Worm (Caenorhabditis elegans) whole organism, young adult: ENCODE results near the gene flh-2.

Experiments used
- F10E7.11 ChIP-seq: sonication (generic microtip); optimal IDR thresholded peaks from 2 replicates; lab custom pipeline; 2017; ENCODE audit warnings: mild to moderate bottlenecking, missing genetic modification characterization, moderate library complexity, missing compliant biosample characterization
- F22D6.2 ChIP-seq: sonication (generic microtip); optimal IDR thresholded peaks from 2 replicates; lab custom pipeline; 2016; ENCODE audit warnings: mild to moderate bottlenecking, missing genetic modification characterization, missing compliant biosample characterization
- F23B12.7 ChIP-seq: sonication (generic microtip); optimal IDR thresholded peaks from 2 replicates; lab custom pipeline; 2017; ENCODE audit warnings: missing genetic modification characterization, mild to moderate bottlenecking, missing compliant biosample characterization, antibody characterized with exemption, moderate library complexity; ENCODE audit not compliant: insufficient read depth
- F52B5.7 ChIP-seq: sonication (generic microtip); optimal IDR thresholded peaks from 2 replicates; lab custom pipeline; 2016; ENCODE audit warnings: mild to moderate bottlenecking, missing genetic modification characterization, missing compliant biosample characterization
- F55B11.4 ChIP-seq: sonication (generic microtip); optimal IDR thresholded peaks from 2 replicates; lab custom pipeline; 2016; ENCODE audit warnings: missing compliant biosample characterization, missing genetic modification characterization, borderline replicate concordance; ENCODE audit not compliant: insufficient read depth
- F57A8.1 ChIP-seq: fragments of 200-800 bp; sonication (Bioruptor generic); optimal IDR thresholded peaks from 2 replicates; lab custom pipeline; 2018; ENCODE audit warnings: mild to moderate bottlenecking, missing genetic modification characterization, moderate library complexity, missing compliant biosample characterization
- F57C9.4 ChIP-seq: sonication (generic microtip); optimal IDR thresholded peaks from 2 replicates; lab custom pipeline; 2017; ENCODE audit warnings: mild to moderate bottlenecking, missing genetic modification characterization, missing compliant biosample characterization
- Y53G8AR.9 ChIP-seq: fragments of 200-800 bp; sonication (Bioruptor generic); conservative IDR thresholded peaks from 2 replicates; pipeline ENCODE4 v1.3.6; 2022; ENCODE audit warnings: missing genetic modification reagents, missing genetic modification characterization, missing compliant biosample characterization
- Y67H2A.10 ChIP-seq: fragments of 200-800 bp; sonication (Bioruptor generic); conservative IDR thresholded peaks from 2 replicates; pipeline ENCODE4 v1.3.6; 2022; ENCODE audit warnings: missing genetic modification reagents, missing genetic modification characterization, missing compliant biosample characterization
- Y95B8A.8 ChIP-seq: fragments of 200-800 bp; sonication (Bioruptor generic); IDR thresholded peaks from 2 replicates; pipeline ENCODE4 v1.3.6; 2022; ENCODE audit warnings: missing genetic modification reagents, missing genetic modification characterization, missing compliant biosample characterization
- ZK185.1 ChIP-seq: sonication (generic microtip); optimal IDR thresholded peaks from 2 replicates; lab custom pipeline; 2016; ENCODE audit warnings: mild to moderate bottlenecking, missing genetic modification characterization, missing compliant biosample characterization; ENCODE audit not compliant: poor library complexity, severe bottlenecking
- ama-1 ChIP-seq, 3 experiments: fragments of 150-350 bp in 1 of 3; sonication (generic microtip) in 2 of 3; optimal IDR thresholded peaks; 2 replicates each; lab custom pipeline; 2014 to 2018; ENCODE audit warnings: missing biosample characterization in 2 of 3, missing genetic modification characterization in 2 of 3, missing genetic modification reagents in 2 of 3
- cebp-1 ChIP-seq, 2 experiments: fragments of 200-800 bp in 1 of 2; sonication (Bioruptor generic) in 1 of 2; sonication (generic microtip) in 1 of 2; IDR thresholded peaks in 1 of 2; optimal IDR thresholded peaks in 1 of 2; 2 replicates each; pipeline versions ENCODE4 v1.3.6 to Lab custom; 2017 to 2022; ENCODE audit warnings: missing compliant biosample characterization in 2 of 2, missing genetic modification characterization in 2 of 2, mild to moderate bottlenecking in 1 of 2, missing genetic modification reagents in 1 of 2, moderate library complexity in 1 of 2
- cebp-2 ChIP-seq: fragments of 200-800 bp; sonication (Bioruptor generic); IDR thresholded peaks from 2 replicates; pipeline ENCODE4 v1.3.6; 2022; ENCODE audit warnings: missing genetic modification characterization, missing compliant biosample characterization
- ceh-27 ChIP-seq: fragments of 200-800 bp; sonication (Bioruptor generic); optimal IDR thresholded peaks from 2 replicates; lab custom pipeline; 2018; ENCODE audit warnings: mild to moderate bottlenecking, missing genetic modification characterization, moderate library complexity, missing compliant biosample characterization
- die-1 ChIP-seq: sonication (generic microtip); optimal IDR thresholded peaks from 2 replicates; lab custom pipeline; 2016; ENCODE audit warnings: missing genotype, mild to moderate bottlenecking, missing genetic modification characterization, missing compliant biosample characterization
- dox-1 ChIP-seq: fragments of 200-800 bp; sonication (Bioruptor generic); IDR thresholded peaks from 2 replicates; pipeline ENCODE4 v1.3.6; 2022; ENCODE audit warnings: missing genetic modification reagents, missing genetic modification characterization, missing compliant biosample characterization
- efl-1 ChIP-seq: fragments of 150-350 bp; optimal IDR thresholded peaks from 2 replicates; lab custom pipeline; 2014; ENCODE audit warnings: missing biosample characterization, missing genetic modification reagents, missing genetic modification characterization
- him-1 ChIP-seq: sonication (generic microtip); optimal IDR thresholded peaks from 2 replicates; lab custom pipeline; 2016; ENCODE audit warnings: missing genotype, missing genetic modification reagents, missing genetic modification characterization, missing compliant biosample characterization
- hmg-20 ChIP-seq: fragments of 200-800 bp; sonication (Bioruptor generic); IDR thresholded peaks from 2 replicates; pipeline ENCODE4 v1.3.6; 2022; ENCODE audit warnings: missing genetic modification reagents, missing genetic modification characterization, missing compliant biosample characterization
- hrde-1 ChIP-seq: sonication (generic microtip); optimal IDR thresholded peaks from 2 replicates; lab custom pipeline; 2016; ENCODE audit warnings: missing genetic modification characterization, mild to moderate bottlenecking, missing compliant biosample characterization, moderate library complexity, missing genotype, missing genetic modification reagents, borderline replicate concordance
- hsf-1 ChIP-seq: fragments of 200-800 bp; sonication (Bioruptor generic); IDR thresholded peaks from 2 replicates; pipeline ENCODE4 v1.3.6; 2022; ENCODE audit warnings: missing genetic modification reagents, missing genetic modification characterization, missing compliant biosample characterization
- lin-35 ChIP-seq, 3 experiments: fragments of 150-350 bp in 2 of 3; sonication (generic microtip) in 1 of 3; optimal IDR thresholded peaks; 2 replicates each; lab custom pipeline; 2014 to 2018; ENCODE audit warnings: missing biosample characterization in 3 of 3, missing genetic modification characterization in 3 of 3, missing genetic modification reagents in 3 of 3
- madf-10 ChIP-seq: sonication (generic microtip); optimal IDR thresholded peaks from 2 replicates; lab custom pipeline; 2016; ENCODE audit warnings: mild to moderate bottlenecking, missing genetic modification characterization, missing compliant biosample characterization
- madf-6 ChIP-seq: fragments of 200-800 bp; sonication (Bioruptor generic); IDR thresholded peaks from 2 replicates; pipeline ENCODE4 v1.3.6; 2022; ENCODE audit warnings: missing genetic modification reagents, missing genetic modification characterization, missing compliant biosample characterization
- mel-28 ChIP-seq: sonication (generic microtip); optimal IDR thresholded peaks from 2 replicates; lab custom pipeline; 2016; ENCODE audit warnings: borderline replicate concordance, mild to moderate bottlenecking, missing genetic modification characterization, missing compliant biosample characterization
- mes-4 ChIP-seq: sonication (generic microtip); optimal IDR thresholded peaks from 2 replicates; lab custom pipeline; 2016; ENCODE audit warnings: missing genotype, missing genetic modification characterization, missing compliant biosample characterization
- mxl-1 ChIP-seq: sonication (generic microtip); optimal IDR thresholded peaks from 2 replicates; lab custom pipeline; 2016; ENCODE audit warnings: missing genetic modification characterization, missing compliant biosample characterization
- nfya-2 ChIP-seq: fragments of 200-800 bp; sonication (Bioruptor generic); IDR thresholded peaks from 2 replicates; pipeline ENCODE4 v1.3.6; 2022; ENCODE audit warnings: missing genetic modification reagents, missing genetic modification characterization, missing compliant biosample characterization
- nhr-120 ChIP-seq: fragments of 200-800 bp; sonication (Bioruptor generic); IDR thresholded peaks from 2 replicates; pipeline ENCODE4 v1.3.6; 2022; ENCODE audit warnings: missing genetic modification characterization, missing compliant biosample characterization
- nhr-80 ChIP-seq: sonication (generic microtip); optimal IDR thresholded peaks from 2 replicates; lab custom pipeline; 2016; ENCODE audit warnings: missing genetic modification characterization, missing compliant biosample characterization
- nhr-90 ChIP-seq: sonication (generic microtip); optimal IDR thresholded peaks from 2 replicates; lab custom pipeline; 2016; ENCODE audit warnings: missing genotype, mild to moderate bottlenecking, missing genetic modification characterization, missing compliant biosample characterization
- rcor-1 ChIP-seq: fragments of 200-800 bp; sonication (Bioruptor generic); IDR thresholded peaks from 2 replicates; pipeline ENCODE4 v1.3.6; 2022; ENCODE audit warnings: missing genetic modification reagents, missing genetic modification characterization, missing compliant biosample characterization
- repo-1 ChIP-seq: sonication (generic microtip); optimal IDR thresholded peaks from 2 replicates; lab custom pipeline; 2017; ENCODE audit warnings: mild to moderate bottlenecking, missing genetic modification characterization, missing compliant biosample characterization
- rpc-1 ChIP-seq, 2 experiments: fragments of 150-350 bp in 1 of 2; sonication (generic microtip) in 1 of 2; optimal IDR thresholded peaks; 2 replicates each; lab custom pipeline; 2014 to 2018; ENCODE audit warnings: missing biosample characterization in 1 of 2, missing genetic modification characterization in 1 of 2, missing genetic modification reagents in 1 of 2, missing genotype in 1 of 2
- snpc-3.4 ChIP-seq: sonication (generic microtip); optimal IDR thresholded peaks from 2 replicates; lab custom pipeline; 2017; ENCODE audit warnings: missing genetic modification characterization, mild to moderate bottlenecking, missing compliant biosample characterization, antibody characterized with exemption, moderate library complexity, missing genotype, missing genetic modification reagents
- somi-1 ChIP-seq: fragments of 200-800 bp; sonication (Bioruptor generic); optimal IDR thresholded peaks from 2 replicates; lab custom pipeline; 2018; ENCODE audit warnings: mild to moderate bottlenecking, missing genetic modification characterization, missing compliant biosample characterization
- tlf-1 ChIP-seq: fragments of 200-800 bp; sonication (Bioruptor generic); optimal IDR thresholded peaks from 2 replicates; lab custom pipeline; 2018; ENCODE audit warnings: mild to moderate bottlenecking, missing genetic modification characterization, missing compliant biosample characterization
- zim-3 ChIP-seq: sonication (generic microtip); optimal IDR thresholded peaks from 2 replicates; lab custom pipeline; 2017; ENCODE audit warnings: mild to moderate bottlenecking, missing genetic modification characterization, moderate library complexity, missing compliant biosample characterization
- ztf-28 ChIP-seq: fragments of 200-800 bp; sonication (Bioruptor generic); IDR thresholded peaks from 2 replicates; pipeline ENCODE4 v1.3.6; 2022; ENCODE audit warnings: missing genetic modification reagents, missing genetic modification characterization, missing compliant biosample characterization

flh-2 gene

ce11 chrIII:4951824-4952223 lies at the start of gene flh-2:
Gene flh-2, plus strand, starts transcription at chrIII:4952124.
- no peak for TF ChIP-seq F22D6.2 (tag; lab: Kevin White, UChicago)
- TF ChIP-seq madf-6 (GFP tag; lab: Robert Waterston, UW) = no peak
- TF ChIP-seq mes-4 (tag; lab: Kevin White, UChicago) = no peak
- no peak for TF ChIP-seq hmg-20
- TF ChIP-seq efl-1 (GFP tag; lab: Kevin White, UChicago) = no peak
- TF ChIP-seq snpc-3.4 (tag; lab: Kevin White, UChicago) = no peak
- TF ChIP-seq F52B5.7 (tag; lab: Kevin White, UChicago) = no peak

DNA sequence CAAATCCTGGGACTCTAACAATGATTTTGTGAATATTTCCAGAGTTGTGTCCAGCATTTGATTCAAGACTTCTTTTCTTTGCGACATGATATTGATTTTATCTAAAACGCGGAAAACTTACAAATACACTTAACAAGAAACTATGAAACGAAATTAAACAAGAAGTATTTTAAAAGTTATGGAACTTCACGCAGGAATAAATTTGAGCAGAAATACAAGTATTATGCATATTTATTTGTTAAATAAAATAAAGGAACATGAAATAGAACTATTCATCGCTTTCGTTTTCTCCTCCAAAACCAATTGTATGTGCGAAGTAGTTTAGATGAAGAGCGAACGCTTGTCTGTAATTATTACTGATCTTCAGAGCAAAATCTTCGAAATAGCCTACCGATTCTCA lies 48.1 kb upstream of the flh-2 start, which contains the start of gene kbp-2:
Gene kbp-2, minus strand, starts transcription at position 101 of the 400 bp plus-strand sequence.
- TF ChIP-seq F57A8.1 (GFP tag; lab: Kevin White, UChicago) (no peak), tlf-1 (GFP tag; lab: Kevin White, UChicago) (no peak), Y53G8AR.9 (GFP tag; lab: Robert Waterston, UW) (no peak), nhr-120 (GFP tag; lab: Robert Waterston, UW) (no peak), F57C9.4 (tag; lab: Kevin White, UChicago) (no peak), zim-3 (tag; lab: Kevin White, UChicago) (no peak), hrde-1 (tag; lab: Kevin White, UChicago) (no peak), rpc-1 (optimal IDR thresholded peaks at IDR 0.05; lab: Kevin White, UChicago) (no peak), rpc-1 (tag; optimal IDR thresholded peaks at IDR 0.05; lab: Kevin White, UChicago) (no peak), snpc-3.4 (tag; lab: Kevin White, UChicago) (no peak), madf-10 (tag; lab: Kevin White, UChicago) (no peak), mxl-1 (tag; lab: Kevin White, UChicago) (no peak), cebp-2 (no peak), F23B12.7 (tag; lab: Kevin White, UChicago) (no peak), F22D6.2 (tag; lab: Kevin White, UChicago) (no peak), ceh-27 (GFP tag; lab: Kevin White, UChicago) (no peak), mel-28 (tag; lab: Kevin White, UChicago) (no peak), F55B11.4 (no peak), somi-1 (GFP tag; lab: Kevin White, UChicago) (no peak), rcor-1 (GFP tag; lab: Robert Waterston, UW) (no peak)

ce11 chrIII:4905405-4905804 lies 46.5 kb upstream of the flh-2 start, which contains the start of gene F26F4.8:
Gene F26F4.8, minus strand, starts transcription at chrIII:4905473.
- TF ChIP-seq Y95B8A.8 (GFP tag; lab: Robert Waterston, UW) (no peak), mxl-1 (tag; lab: Kevin White, UChicago) (no peak), ama-1 (optimal IDR thresholded peaks at IDR 0.05; lab: Kevin White, UChicago) (no peak), ama-1 (GFP tag; optimal IDR thresholded peaks at IDR 0.05; lab: Kevin White, UChicago) (no peak), cebp-1 (GFP tag; IDR thresholded peaks at IDR 0.05; lab: Robert Waterston, UW) (no peak), cebp-1 (tag; optimal IDR thresholded peaks at IDR 0.05; lab: Kevin White, UChicago) (peak; percentile 67), nhr-80 (tag; lab: Kevin White, UChicago) (peak; percentile 51), nhr-90 (tag; lab: Kevin White, UChicago) (no peak), repo-1 (tag; lab: Kevin White, UChicago) (no peak), F10E7.11 (tag; lab: Kevin White, UChicago) (no peak), Y53G8AR.9 (GFP tag; lab: Robert Waterston, UW) (no peak), nfya-2 (GFP tag; lab: Robert Waterston, UW) (no peak), ztf-28 (no peak), F57C9.4 (tag; lab: Kevin White, UChicago) (no peak), die-1 (tag; lab: Kevin White, UChicago) (no peak), efl-1 (GFP tag; lab: Kevin White, UChicago) (peak; percentile 20), rpc-1 (optimal IDR thresholded peaks at IDR 0.05; lab: Kevin White, UChicago) (no peak), rpc-1 (tag; optimal IDR thresholded peaks at IDR 0.05; lab: Kevin White, UChicago) (no peak), him-1 (tag; lab: Kevin White, UChicago) (peak; percentile 7), lin-35 (GFP tag; optimal IDR thresholded peaks at IDR 0.05; lab: Kevin White, UChicago) (no peak), Y67H2A.10 (GFP tag; lab: Robert Waterston, UW) (no peak), cebp-2 (no peak), dox-1 (GFP tag; lab: Robert Waterston, UW) (peak; percentile 43; the same call in 1 of the 2 replicates), hsf-1 (GFP tag; lab: Robert Waterston, UW) (no peak), ZK185.1 (tag; lab: Kevin White, UChicago) (peak; percentile 5)
